Worm (Caenorhabditis elegans): Measurements from ENCODE around the gene D1079.1.

DNA sequence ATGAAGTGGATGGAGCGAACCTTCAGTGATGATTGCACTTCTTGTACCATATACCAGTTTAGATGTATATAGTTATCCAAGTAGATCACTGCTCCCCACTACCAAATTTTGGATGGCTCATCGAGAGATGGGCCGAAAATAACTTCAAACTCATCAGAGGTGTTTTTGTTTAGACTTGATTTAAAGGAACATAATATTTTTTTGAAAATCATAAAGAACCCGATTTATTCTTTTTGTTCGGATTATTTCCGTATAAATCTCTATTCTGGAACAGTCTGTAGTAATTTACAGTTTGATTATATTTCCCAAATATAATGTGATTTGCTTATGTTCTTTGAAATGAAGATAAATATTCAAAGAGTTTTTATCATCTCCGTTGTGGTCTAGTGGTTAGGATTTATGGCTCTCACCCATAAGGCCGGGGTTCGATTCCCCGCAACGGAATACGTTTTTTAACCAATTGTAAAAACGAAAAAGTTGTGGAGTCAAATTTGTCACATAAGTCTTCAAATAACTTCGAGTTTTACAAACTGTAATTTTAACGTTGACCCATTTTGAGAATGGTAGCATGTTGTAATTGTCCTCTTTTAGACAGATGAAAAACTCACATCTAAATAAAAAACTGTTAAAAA lies 7.4 kb downstream of the D1079.1 start:
- TF ChIP-seq F37D6.2 (tag; optimal IDR thresholded peaks at IDR 0.05) = no peak
- no peak for TF ChIP-seq ZK546.5 (tag; optimal IDR thresholded peaks at IDR 0.05)
- TF ChIP-seq T20F7.1 (GFP tag; optimal IDR thresholded peaks at IDR 0.05) = no peak
- no peak for TF ChIP-seq nhr-28 (tag; optimal IDR thresholded peaks at IDR 0.05)
- TF ChIP-seq Y105C5A.15 (GFP tag; IDR thresholded peaks at IDR 0.05) = no peak
- TF ChIP-seq ZK337.2 (GFP tag; IDR thresholded peaks at IDR 0.05) = no peak
- TF ChIP-seq R02D3.7 (tag; optimal IDR thresholded peaks at IDR 0.05) = no peak
- TF ChIP-seq mdl-1 (tag; optimal IDR thresholded peaks at IDR 0.05) = no peak
